Worm (Caenorhabditis elegans): Measurements from ENCODE around the gene F41H10.1.
A peak's percentile ranks its signal among the peaks of the same experiment; 100 is the strongest.

- TF ChIP-seq ztf-11 (tag; optimal IDR thresholded peaks at IDR 0.05) (no peak), fkh-4 (tag; optimal IDR thresholded peaks at IDR 0.05; ENCODE audit: borderline replicate concordance) (no peak), nhr-71 (tag; optimal IDR thresholded peaks at IDR 0.05) (peak; percentile 18), snpc-4 (tag; optimal IDR thresholded peaks at IDR 0.05) (no peak), lsy-2 (tag; optimal IDR thresholded peaks at IDR 0.05) (peak in 1 of 2 experiments; percentile 10), ama-1 (optimal IDR thresholded peaks at IDR 0.05) (no peak)
These were observed 38.5 kb upstream of the F41H10.1 start for ce11 chrIV:5344168-5344567.
